Worm (Caenorhabditis elegans): ENCODE data around the gene lido-8.

DNA sequence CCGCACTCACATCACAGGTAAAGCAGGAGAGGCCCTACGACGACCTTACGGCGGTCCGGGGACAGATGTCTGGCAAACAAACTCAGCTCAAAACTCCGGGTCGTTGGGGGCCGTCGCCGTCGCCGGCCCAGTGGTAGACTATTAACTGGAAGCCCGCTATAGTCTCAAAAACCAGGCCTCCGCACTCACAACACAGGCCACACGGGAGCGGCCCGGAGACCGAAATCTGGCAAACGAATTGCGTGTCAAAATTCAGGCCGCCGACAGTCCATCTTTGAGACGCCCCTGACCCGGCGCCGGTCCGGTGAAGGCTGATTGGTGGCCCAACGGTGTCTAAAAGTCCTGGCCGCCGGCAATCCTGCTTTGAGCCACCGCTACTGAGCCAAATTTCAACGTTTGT lies 48.6 kb downstream of the lido-8 start:
- TF ChIP-seq pha-4 (tag; optimal IDR thresholded peaks at IDR 0.05) (no peak), pros-1 (tag; optimal IDR thresholded peaks at IDR 0.05) (no peak), K09A11.1 (tag; optimal IDR thresholded peaks at IDR 0.05; ENCODE audit: insufficient read depth) (no peak), nfya-1 (tag; optimal IDR thresholded peaks at IDR 0.05) (no peak), ceh-6 (GFP tag; optimal IDR thresholded peaks at IDR 0.05) (no peak), tbx-2 (tag; optimal IDR thresholded peaks at IDR 0.05) (no peak), hlh-13 (GFP tag; optimal IDR thresholded peaks at IDR 0.05) (no peak), ama-1 (optimal IDR thresholded peaks at IDR 0.05) (no peak), sox-4 (tag; optimal IDR thresholded peaks at IDR 0.05) (no peak), syd-9 (tag; optimal IDR thresholded peaks at IDR 0.05) (no peak), K02D7.2 (tag; optimal IDR thresholded peaks at IDR 0.05) (no peak), eyg-1 (tag; optimal IDR thresholded peaks at IDR 0.05) (no peak), unc-42 (tag; optimal IDR thresholded peaks at IDR 0.05) (no peak)

All from whole organism, late embryonic.